Fruit fly (Drosophila melanogaster) whole organism, larva: ENCODE results near the gene mbf1.
A peak's percentile ranks its signal among the peaks of the same experiment; 100 is the strongest.

Experiments
- noc ChIP-seq: fragments of 200-800 bp; sonication (Bioruptor generic); optimal IDR thresholded peaks from 3 replicates; lab custom pipeline; 2019; ENCODE audit warnings: missing biosample characterization, mild to moderate bottlenecking, missing genetic modification characterization, moderate library complexity

The mbf1 gene

DNA sequence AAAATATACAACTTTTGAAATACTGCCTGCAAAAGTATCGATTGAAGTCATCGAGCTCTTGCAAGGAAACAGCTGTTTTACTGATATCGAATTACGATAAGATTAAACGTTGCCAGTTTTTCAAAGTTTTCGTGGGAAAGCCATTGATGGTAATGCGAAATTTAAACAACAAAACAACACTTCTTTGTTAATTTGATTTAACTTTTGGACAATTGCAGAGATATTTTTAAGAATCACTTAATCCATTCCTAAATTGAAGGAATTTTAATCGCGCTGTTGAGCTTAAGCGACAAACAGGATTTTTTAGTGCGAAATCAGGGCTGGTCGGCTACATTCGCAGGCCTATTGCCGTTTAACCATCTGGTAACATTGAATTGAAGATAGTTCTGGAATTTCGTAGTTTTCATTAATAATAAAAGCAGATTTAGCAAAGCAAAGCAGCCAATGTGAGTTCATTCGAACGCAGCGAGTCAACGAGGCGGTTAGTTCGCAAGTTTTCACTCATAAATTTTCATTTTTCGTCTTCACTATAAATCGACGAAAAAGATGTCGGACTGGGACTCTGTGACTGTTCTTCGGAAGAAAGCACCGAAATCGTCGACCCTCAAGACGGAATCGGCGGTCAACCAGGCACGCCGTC is at the start of gene mbf1:
mbf1 (plus strand) TSS at position 130 of the 640 bp plus-strand sequence.
- peak; percentile 36 for TF ChIP-seq noc (tag; lab: Kevin White, UChicago)

DNA sequence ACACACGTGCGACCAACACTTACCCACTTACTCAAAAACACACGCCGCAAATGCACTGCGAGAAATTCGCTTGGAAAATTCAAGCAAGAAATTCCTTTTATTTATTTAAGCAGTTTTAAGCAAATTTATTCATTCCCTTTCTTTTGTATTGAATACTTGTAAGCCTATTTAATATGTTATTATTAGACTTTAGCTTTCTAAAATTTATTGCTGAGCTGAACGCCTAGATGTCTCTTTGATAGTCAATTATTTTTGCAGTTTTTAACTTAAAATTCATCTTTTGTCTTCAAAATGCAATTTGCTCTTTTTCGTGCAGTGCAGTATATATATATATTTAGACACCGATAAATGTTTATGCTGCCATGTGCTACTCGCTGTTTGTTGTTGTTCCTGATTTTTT is 40.3 kb upstream of the mbf1 start:
- TF ChIP-seq noc (tag; lab: Kevin White, UChicago) = peak; percentile 60

DNA sequence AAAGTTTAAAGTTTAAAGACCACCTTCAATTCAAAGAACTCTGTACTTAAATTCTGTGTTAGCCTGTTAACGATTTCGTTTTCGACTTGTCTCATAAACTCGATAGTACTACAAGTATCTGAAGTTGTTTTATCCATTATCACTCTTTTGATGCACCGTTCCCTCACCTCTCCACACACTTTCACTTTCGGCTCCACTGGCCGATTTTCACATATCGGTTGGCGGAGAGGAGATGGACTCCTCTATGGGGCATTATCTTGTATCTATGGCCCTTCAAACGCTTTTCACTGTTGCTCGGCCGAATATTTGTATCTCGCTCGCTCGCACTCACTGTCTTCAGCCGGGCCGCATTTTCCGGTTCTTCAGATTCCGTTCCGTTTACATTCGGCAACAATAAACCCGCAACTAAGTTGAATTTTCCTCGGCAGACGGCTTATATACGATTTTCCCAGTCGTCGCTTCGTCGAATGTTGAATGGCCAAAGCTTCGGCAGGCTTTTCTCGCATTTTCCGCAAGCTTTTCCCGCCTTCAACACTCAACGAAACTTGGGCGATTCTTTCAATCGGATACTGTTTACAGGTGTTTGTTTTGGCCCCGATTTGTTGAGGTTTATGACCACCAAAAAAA is 31.1 kb upstream of the mbf1 start, which contains the start of gene CG43373:
CG43373 (minus strand) TSS at position 373 of the 627 bp plus-strand sequence.
- TF ChIP-seq noc (tag; lab: Kevin White, UChicago) = no peak

DNA sequence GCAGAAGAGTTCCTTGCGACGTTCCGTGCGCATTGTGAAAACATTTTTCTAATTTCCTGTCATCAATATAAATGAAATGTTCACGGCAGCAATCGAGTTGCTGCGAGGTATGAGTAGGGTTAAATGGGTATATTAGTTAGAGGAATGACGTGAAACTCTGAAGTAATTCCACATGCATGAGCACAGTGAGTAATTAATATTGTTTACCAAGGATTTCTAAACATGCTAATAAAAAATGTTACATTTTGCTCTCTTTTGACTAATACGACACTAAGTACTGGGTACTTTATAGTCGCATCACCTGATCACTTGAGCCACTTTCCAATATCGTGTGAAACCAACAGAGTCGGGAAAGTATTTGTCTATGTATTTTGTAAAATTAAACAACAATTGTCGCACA is 30.0 kb upstream of the mbf1 start:
- TF ChIP-seq noc (tag; lab: Kevin White, UChicago) = no peak

DNA sequence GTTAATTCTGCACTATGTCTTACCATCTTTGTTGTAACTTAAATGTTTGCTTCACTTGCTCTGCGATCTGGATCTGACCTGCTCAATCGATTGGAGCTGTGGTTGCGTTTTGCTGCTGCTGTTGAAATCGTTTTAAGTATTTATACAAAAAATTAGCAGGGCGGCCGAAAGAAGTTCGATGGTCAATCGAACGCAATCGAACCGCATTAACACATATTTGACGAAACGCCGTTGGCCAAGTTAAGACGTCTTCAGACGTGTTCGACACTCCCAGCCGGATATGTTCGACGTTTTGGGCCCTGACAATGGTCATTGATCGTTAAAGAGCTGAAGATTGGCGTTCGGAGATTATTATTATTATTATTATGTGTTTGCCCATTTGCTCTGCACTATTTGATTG is 28.7 kb upstream of the mbf1 start, which contains the start of gene CG13033:
CG13033 (minus strand) TSS at position 118 of the 400 bp plus-strand sequence.
- TF ChIP-seq noc (tag; lab: Kevin White, UChicago) = no peak

- no peak for TF ChIP-seq noc (tag; lab: Kevin White, UChicago)
These were observed 28.1 kb upstream of the mbf1 start for dm6 chr3L:16546159-16546558.

dm6 chr3L:16556523-16556922 is 17.7 kb upstream of the mbf1 start, which contains the start of gene CG4229:
Gene CG4229 (plus strand): TSS chr3L:16556823.
- TF ChIP-seq noc (tag; lab: Kevin White, UChicago) = no peak

DNA sequence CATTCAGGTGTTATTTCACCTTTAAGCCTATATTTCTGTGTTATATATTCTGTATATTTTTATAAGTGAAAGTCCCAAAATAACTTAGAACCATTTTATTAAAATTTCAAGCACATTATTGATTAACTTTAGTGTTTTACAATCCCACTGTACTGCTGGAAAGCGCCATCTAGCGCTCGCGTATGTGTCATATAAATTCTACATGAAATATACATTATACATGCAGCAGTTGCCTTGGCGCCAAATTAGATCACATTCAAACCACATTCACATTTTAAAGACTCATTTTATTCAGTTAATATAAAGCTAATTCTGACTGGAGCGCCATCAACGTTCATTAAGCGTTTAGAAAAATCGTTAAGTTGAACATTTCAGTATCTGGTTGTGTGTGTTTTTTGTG is 10.9 kb upstream of the mbf1 start:
- TF ChIP-seq noc (tag; lab: Kevin White, UChicago) = no peak

- no peak for TF ChIP-seq noc (tag; lab: Kevin White, UChicago)
These were observed 8.1 kb upstream of the mbf1 start for dm6 chr3L:16566093-16566492.

dm6 chr3L:16566700-16567221 is 7.5 kb upstream of the mbf1 start, which contains the start of gene UQCR-6.4L:
Gene UQCR-6.4L (plus strand): TSS chr3L:16566750.
- TF ChIP-seq noc (tag; lab: Kevin White, UChicago) = no peak

dm6 chr3L:16567495-16567894 is 6.7 kb upstream of the mbf1 start:
- no peak for TF ChIP-seq noc (tag; lab: Kevin White, UChicago)

dm6 chr3L:16569456-16569855 is 4.8 kb upstream of the mbf1 start:
- no peak for TF ChIP-seq noc (tag; lab: Kevin White, UChicago)

DNA sequence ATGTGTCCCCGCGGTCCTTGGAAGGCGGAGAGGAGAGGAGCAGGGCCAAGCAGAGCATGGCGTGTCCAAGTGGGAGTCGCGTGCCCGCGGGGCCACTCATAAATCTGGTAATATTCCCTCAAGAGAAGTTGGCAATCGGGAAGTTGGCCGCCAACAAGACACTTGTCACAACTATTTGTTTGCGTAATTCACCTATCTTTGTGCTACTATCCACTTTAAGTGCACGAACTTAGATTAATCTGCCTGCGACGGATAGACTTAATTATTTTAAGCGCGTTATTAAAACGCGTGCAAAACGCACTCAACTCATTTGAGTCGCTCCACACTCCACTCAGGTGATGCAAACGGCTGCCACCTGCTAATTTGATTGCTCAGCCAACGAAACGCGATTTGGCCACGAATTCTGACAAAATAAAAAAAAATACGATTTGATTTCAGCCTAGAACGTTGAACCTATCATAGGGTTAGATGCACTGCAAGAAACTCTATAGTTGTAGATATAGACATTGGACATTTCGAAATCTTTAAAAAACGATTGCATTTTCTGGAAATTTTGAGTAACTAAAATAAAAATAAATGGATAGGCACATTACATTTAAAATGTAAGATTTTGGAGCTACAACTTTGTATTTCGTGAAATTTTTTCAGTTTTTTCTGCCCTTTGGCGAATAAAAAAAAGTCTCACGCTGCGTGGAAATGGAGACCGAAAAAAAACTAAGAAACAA is 3.1 kb upstream of the mbf1 start:
- no peak for TF ChIP-seq noc (tag; lab: Kevin White, UChicago)

DNA sequence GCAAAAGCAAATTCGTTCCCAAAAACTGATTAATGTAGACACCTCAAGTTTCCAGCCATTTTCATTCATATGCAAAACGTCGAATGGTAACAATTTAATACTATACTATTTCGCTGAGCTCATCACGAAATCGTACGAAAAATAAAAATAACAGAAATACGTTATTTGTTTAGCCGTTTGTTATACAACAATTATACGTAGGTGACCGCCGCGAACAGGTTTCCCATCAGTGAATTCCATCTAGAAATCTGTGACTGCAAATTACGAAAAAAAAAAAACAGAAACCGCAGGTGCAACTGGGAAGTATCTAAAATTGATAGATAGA is 2.5 kb upstream of the mbf1 start:
- TF ChIP-seq noc (tag; lab: Kevin White, UChicago) = no peak

DNA sequence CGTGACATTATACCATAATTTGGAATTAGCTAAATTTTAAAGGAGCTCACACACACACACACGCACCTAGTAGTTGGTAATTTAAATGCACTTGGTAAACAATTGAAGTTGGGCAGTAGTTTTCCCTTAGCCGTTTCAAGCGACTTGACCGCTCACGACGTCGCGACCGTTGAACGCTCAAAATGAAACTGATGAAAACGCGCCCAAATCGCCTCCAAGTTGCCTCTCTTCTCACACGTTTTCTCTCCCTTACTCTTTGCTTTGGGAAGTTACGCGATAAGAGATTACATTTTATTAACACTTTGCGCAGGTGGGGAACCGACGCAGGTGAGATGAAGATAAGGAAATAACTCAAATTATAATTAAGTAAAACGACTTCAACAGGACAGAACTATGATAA is 2.0 kb upstream of the mbf1 start:
- no peak for TF ChIP-seq noc (tag; lab: Kevin White, UChicago)

DNA sequence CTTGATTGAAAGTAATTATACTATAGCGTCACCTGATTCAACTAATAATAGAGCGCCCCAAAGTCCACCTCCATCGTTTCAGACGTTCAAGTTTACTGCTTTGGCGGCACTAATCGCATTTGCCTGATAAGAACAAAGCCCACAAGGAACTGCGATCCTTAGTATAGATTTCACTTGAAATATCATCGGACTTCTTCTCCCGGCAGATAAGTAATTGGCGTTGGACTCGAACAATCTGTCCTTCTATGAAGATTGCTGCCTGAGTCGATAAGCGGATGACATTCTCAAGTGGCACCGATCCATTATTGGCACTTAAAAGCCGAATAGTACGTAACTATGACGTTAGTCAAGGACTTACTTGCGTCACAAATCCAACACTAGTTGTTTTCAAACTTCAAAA is 1.0 kb upstream of the mbf1 start, which contains the start of gene Mipp1:
Mipp1 (minus strand) TSS at position 101 of the 400 bp plus-strand sequence.
- TF ChIP-seq noc (tag; lab: Kevin White, UChicago) = peak; percentile 19
